Worm (Caenorhabditis elegans) whole organism, L1 larva: ENCODE measurements around the gene T12C9.7.

Source experiments
- C04F5.9 ChIP-seq: sonication (generic microtip); optimal IDR thresholded peaks from 2 replicates; lab custom pipeline; 2016; ENCODE audit warnings: missing genetic modification characterization, missing compliant biosample characterization
- C16A3.4 ChIP-seq: fragments of 150-350 bp; optimal IDR thresholded peaks from 2 replicates; lab custom pipeline; 2014; ENCODE audit warnings: missing biosample characterization, missing genetic modification characterization
- C34B4.2 ChIP-seq: sonication (generic microtip); optimal IDR thresholded peaks from 2 replicates; lab custom pipeline; 2017; ENCODE audit warnings: mild to moderate bottlenecking, missing genetic modification characterization, missing compliant biosample characterization
- aha-1 ChIP-seq: fragments of 150-350 bp; optimal IDR thresholded peaks from 2 replicates; lab custom pipeline; 2014; ENCODE audit warnings: missing biosample characterization, missing genetic modification characterization
- aly-2 ChIP-seq: fragments of 150-350 bp; optimal IDR thresholded peaks from 2 replicates; lab custom pipeline; 2014; ENCODE audit warnings: missing biosample characterization, missing genetic modification characterization
- ama-1 ChIP-seq: fragments of 150-350 bp; optimal IDR thresholded peaks from 2 replicates; lab custom pipeline; 2014
- ceh-63 ChIP-seq: fragments of 200-800 bp; sonication (Bioruptor generic); optimal IDR thresholded peaks from 2 replicates; lab custom pipeline; 2018; ENCODE audit warnings: mild to moderate bottlenecking, missing genetic modification characterization, missing compliant biosample characterization
- ceh-82 ChIP-seq, 3 experiments: fragments of 150-350 bp in 1 of 3; sonication (generic microtip) in 2 of 3; optimal IDR thresholded peaks; 2 replicates each; lab custom pipeline; 2014 to 2017; ENCODE audit warnings: missing biosample characterization in 3 of 3, missing genetic modification characterization in 3 of 3
- ceh-90 ChIP-seq: sonication (generic microtip); optimal IDR thresholded peaks from 2 replicates; lab custom pipeline; 2016; ENCODE audit warnings: missing genetic modification characterization, missing compliant biosample characterization
- ces-1 ChIP-seq: fragments of 150-350 bp; optimal IDR thresholded peaks from 2 replicates; lab custom pipeline; 2014; ENCODE audit warnings: missing biosample characterization, missing genetic modification reagents, missing genetic modification characterization
- dpl-1 ChIP-seq, 3 experiments: fragments of 150-350 bp in 2 of 3; sonication (generic microtip) in 1 of 3; optimal IDR thresholded peaks; 2 replicates each; lab custom pipeline; 2014 to 2017; ENCODE audit warnings: missing biosample characterization in 3 of 3, missing genetic modification characterization in 3 of 3, missing genetic modification reagents in 3 of 3
- egl-13 ChIP-seq: sonication (generic microtip); optimal IDR thresholded peaks from 2 replicates; lab custom pipeline; 2016; ENCODE audit warnings: missing genotype, missing genetic modification reagents, missing genetic modification characterization, missing compliant biosample characterization
- elt-2 ChIP-seq: sonication (generic microtip); optimal IDR thresholded peaks from 2 replicates; lab custom pipeline; 2016; ENCODE audit warnings: missing genetic modification characterization, mild to moderate bottlenecking, inconsistent platforms, missing compliant biosample characterization, missing genetic modification reagents
- fkh-10 ChIP-seq: sonication (generic microtip); optimal IDR thresholded peaks from 2 replicates; lab custom pipeline; 2017; ENCODE audit warnings: missing biosample characterization, missing genetic modification reagents, missing genetic modification characterization
- fkh-4 ChIP-seq: sonication (generic microtip); optimal IDR thresholded peaks from 2 replicates; lab custom pipeline; 2016; ENCODE audit warnings: missing compliant biosample characterization, missing genetic modification characterization, borderline replicate concordance
- fos-1 ChIP-seq: fragments of 150-350 bp; optimal IDR thresholded peaks from 2 replicates; lab custom pipeline; 2014; ENCODE audit warnings: missing biosample characterization, missing genetic modification characterization
- hlh-17 ChIP-seq: fragments of 200-800 bp; sonication (Bioruptor generic); optimal IDR thresholded peaks from 2 replicates; lab custom pipeline; 2018; ENCODE audit warnings: missing genetic modification characterization, mild to moderate bottlenecking, missing compliant biosample characterization, moderate library complexity, borderline replicate concordance
- hlh-4 ChIP-seq: sonication (generic microtip); optimal IDR thresholded peaks from 2 replicates; lab custom pipeline; 2016; ENCODE audit warnings: mild to moderate bottlenecking, missing genetic modification characterization, missing compliant biosample characterization
- hpl-2 ChIP-seq: fragments of 150-350 bp; optimal IDR thresholded peaks from 2 replicates; lab custom pipeline; 2014; ENCODE audit warnings: missing biosample characterization, missing genetic modification reagents, missing genetic modification characterization
- irx-1 ChIP-seq: sonication (generic microtip); optimal IDR thresholded peaks from 2 replicates; lab custom pipeline; 2016; ENCODE audit warnings: missing genetic modification characterization, missing compliant biosample characterization
- jun-1 ChIP-seq: fragments of 150-350 bp; optimal IDR thresholded peaks from 2 replicates; lab custom pipeline; 2014; ENCODE audit warnings: missing biosample characterization, missing genetic modification reagents, missing genetic modification characterization
- lin-14 ChIP-seq: fragments of 200-800 bp; sonication (Bioruptor generic); optimal IDR thresholded peaks from 2 replicates; lab custom pipeline; 2018; ENCODE audit warnings: mild to moderate bottlenecking, missing genetic modification characterization, moderate library complexity, missing compliant biosample characterization
- lin-15B ChIP-seq: fragments of 150-350 bp; sonication (generic microtip); optimal IDR thresholded peaks from 3 replicates; lab custom pipeline; 2014; ENCODE audit warnings: missing biosample characterization, missing genetic modification characterization
- lin-35 ChIP-seq, 2 experiments: fragments of 150-350 bp; optimal IDR thresholded peaks; 2 replicates each; lab custom pipeline; 2014; ENCODE audit warnings: missing biosample characterization in 2 of 2, missing genetic modification characterization in 2 of 2, missing genetic modification reagents in 2 of 2
- lin-39 ChIP-seq: fragments of 150-350 bp; optimal IDR thresholded peaks from 2 replicates; lab custom pipeline; 2014; ENCODE audit warnings: missing biosample characterization, missing genetic modification reagents, missing genetic modification characterization
- lsy-2 ChIP-seq, 2 experiments: fragments of 150-350 bp; optimal IDR thresholded peaks; 2 replicates each; lab custom pipeline; 2014; ENCODE audit warnings: missing biosample characterization in 2 of 2, missing genetic modification characterization in 2 of 2
- mab-9 ChIP-seq: fragments of 200-800 bp; sonication (Bioruptor generic); IDR thresholded peaks from 2 replicates; pipeline ENCODE4 v1.3.6; 2022; ENCODE audit warnings: missing genetic modification reagents, missing genetic modification characterization, missing compliant biosample characterization
- mdl-1 ChIP-seq, 2 experiments: fragments of 150-350 bp; optimal IDR thresholded peaks; 2 replicates each; lab custom pipeline; 2014 to 2017; ENCODE audit warnings: missing biosample characterization in 2 of 2, missing genetic modification characterization in 2 of 2, inconsistent platforms in 1 of 2
- mef-2 ChIP-seq: fragments of 150-350 bp; optimal IDR thresholded peaks from 2 replicates; lab custom pipeline; 2014; ENCODE audit warnings: missing biosample characterization, missing genetic modification characterization
- mep-1 ChIP-seq: fragments of 150-350 bp; optimal IDR thresholded peaks from 2 replicates; lab custom pipeline; 2014; ENCODE audit warnings: missing biosample characterization, missing genetic modification characterization
- nhr-11 ChIP-seq: fragments of 150-350 bp; optimal IDR thresholded peaks from 2 replicates; lab custom pipeline; 2014; ENCODE audit warnings: missing biosample characterization, missing genetic modification characterization
- nhr-12 ChIP-seq: sonication (generic microtip); optimal IDR thresholded peaks from 2 replicates; lab custom pipeline; 2017; ENCODE audit warnings: missing biosample characterization, missing genetic modification characterization
- nhr-19 ChIP-seq: fragments of 200-800 bp; sonication (Bioruptor generic); conservative IDR thresholded peaks from 2 replicates; pipeline ENCODE4 v1.3.6; 2022; ENCODE audit warnings: missing genetic modification characterization, missing compliant biosample characterization
- nhr-20 ChIP-seq: sonication (generic microtip); optimal IDR thresholded peaks from 2 replicates; lab custom pipeline; 2016; ENCODE audit warnings: mild to moderate bottlenecking, missing genetic modification characterization, missing compliant biosample characterization
- nhr-237 ChIP-seq: fragments of 150-350 bp; optimal IDR thresholded peaks from 2 replicates; lab custom pipeline; 2014; ENCODE audit warnings: missing biosample characterization, missing genetic modification characterization
- nhr-28 ChIP-seq: fragments of 150-350 bp; optimal IDR thresholded peaks from 2 replicates; lab custom pipeline; 2014; ENCODE audit warnings: missing biosample characterization, missing genetic modification characterization
- nhr-47 ChIP-seq: sonication (generic microtip); optimal IDR thresholded peaks from 2 replicates; lab custom pipeline; 2016; ENCODE audit warnings: mild to moderate bottlenecking, missing genetic modification characterization, moderate library complexity, missing compliant biosample characterization
- nhr-76 ChIP-seq: sonication (generic microtip); optimal IDR thresholded peaks from 2 replicates; lab custom pipeline; 2017; ENCODE audit warnings: missing biosample characterization, missing genetic modification characterization
- nhr-84 ChIP-seq: sonication (generic microtip); optimal IDR thresholded peaks from 2 replicates; lab custom pipeline; 2017; ENCODE audit warnings: missing biosample characterization, missing genetic modification characterization
- nhr-90 ChIP-seq: sonication (generic microtip); optimal IDR thresholded peaks from 2 replicates; lab custom pipeline; 2016; ENCODE audit warnings: mild to moderate bottlenecking, missing genetic modification characterization, missing compliant biosample characterization; ENCODE audit not compliant: poor library complexity
- pag-3 ChIP-seq: sonication (generic microtip); optimal IDR thresholded peaks from 2 replicates; lab custom pipeline; 2017; ENCODE audit warnings: missing genetic modification characterization, mild to moderate bottlenecking, missing compliant biosample characterization, antibody characterized with exemption, borderline replicate concordance; ENCODE audit not compliant: insufficient read depth
- pax-3 ChIP-seq: fragments of 200-800 bp; sonication (Bioruptor generic); optimal IDR thresholded peaks from 2 replicates; lab custom pipeline; 2018; ENCODE audit warnings: mild to moderate bottlenecking, missing genetic modification characterization, moderate library complexity, missing compliant biosample characterization
- rnt-1 ChIP-seq: sonication (generic microtip); optimal IDR thresholded peaks from 2 replicates; lab custom pipeline; 2016; ENCODE audit warnings: mild to moderate bottlenecking, missing genetic modification characterization, moderate library complexity, missing compliant biosample characterization
- skn-1 ChIP-seq: fragments of 150-350 bp; optimal IDR thresholded peaks from 2 replicates; lab custom pipeline; 2014; ENCODE audit warnings: missing biosample characterization, missing genetic modification characterization
- snpc-4 ChIP-seq: fragments of 150-350 bp; optimal IDR thresholded peaks from 2 replicates; lab custom pipeline; 2014; ENCODE audit warnings: missing biosample characterization, missing genetic modification characterization
- snu-23 ChIP-seq: sonication (generic microtip); optimal IDR thresholded peaks from 2 replicates; lab custom pipeline; 2016; ENCODE audit warnings: missing genetic modification characterization, missing compliant biosample characterization
- sptf-1 ChIP-seq: fragments of 150-350 bp; optimal IDR thresholded peaks from 2 replicates; lab custom pipeline; 2014; ENCODE audit warnings: missing biosample characterization, missing genetic modification characterization
- swsn-7 ChIP-seq: sonication (generic microtip); optimal IDR thresholded peaks from 2 replicates; lab custom pipeline; 2016; ENCODE audit warnings: missing genetic modification characterization, missing compliant biosample characterization
- tbx-2 ChIP-seq: sonication (generic microtip); optimal IDR thresholded peaks from 2 replicates; lab custom pipeline; 2016; ENCODE audit warnings: missing genetic modification characterization, missing compliant biosample characterization
- unc-130 ChIP-seq: fragments of 150-350 bp; optimal IDR thresholded peaks from 2 replicates; lab custom pipeline; 2017; ENCODE audit warnings: missing biosample characterization, missing genetic modification characterization, inconsistent platforms
- unc-62 ChIP-seq: fragments of 150-350 bp; optimal IDR thresholded peaks from 2 replicates; lab custom pipeline; 2014; ENCODE audit warnings: missing biosample characterization, missing genetic modification reagents, missing genetic modification characterization
- unc-86 ChIP-seq: sonication (generic microtip); optimal IDR thresholded peaks from 2 replicates; lab custom pipeline; 2016; ENCODE audit warnings: missing genetic modification characterization, missing compliant biosample characterization
- xbp-1 ChIP-seq: sonication (generic microtip); optimal IDR thresholded peaks from 2 replicates; lab custom pipeline; 2016; ENCODE audit warnings: missing genetic modification characterization, missing compliant biosample characterization
- ztf-11 ChIP-seq, 2 experiments: sonication (generic microtip); optimal IDR thresholded peaks; 2 replicates each; lab custom pipeline; 2016 to 2017; ENCODE audit warnings: missing genetic modification characterization in 2 of 2, missing biosample characterization in 1 of 2, missing compliant biosample characterization in 1 of 2
- ztf-4 ChIP-seq: fragments of 150-350 bp; optimal IDR thresholded peaks from 2 replicates; lab custom pipeline; 2014; ENCODE audit warnings: missing biosample characterization, missing genetic modification characterization

T12C9.7 gene

DNA sequence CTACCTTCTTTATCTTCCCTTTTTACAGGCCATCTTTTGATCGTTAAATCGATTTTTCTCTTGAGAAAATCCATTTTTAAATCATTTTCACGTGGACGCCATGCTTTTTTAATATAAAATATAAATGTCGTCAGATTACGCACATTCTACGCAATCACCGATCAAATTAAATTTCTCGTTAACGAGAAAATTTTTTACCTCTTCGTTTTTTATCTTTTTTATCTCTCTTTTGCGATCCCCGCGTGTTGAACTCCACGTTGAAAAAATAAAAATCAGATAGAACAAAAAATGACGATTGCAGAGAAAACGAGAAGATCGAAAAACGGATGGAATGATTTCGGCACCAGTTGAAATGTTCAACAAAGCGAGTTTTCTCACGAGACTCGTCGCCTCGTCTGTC, 40.8 kb downstream of the T12C9.7 start, which contains the start of gene bpnt-1:
Gene bpnt-1 (plus strand): TSS at position 301 of the 400 bp plus-strand sequence.
- no peak for TF ChIP-seq xbp-1 (tag; lab: Kevin White, UChicago)
- TF ChIP-seq fkh-4 (tag; lab: Kevin White, UChicago), result no peak
- no peak for TF ChIP-seq nhr-237 (tag; lab: Kevin White, UChicago)
- no peak for TF ChIP-seq jun-1 (tag; lab: Kevin White, UChicago)
- no peak for TF ChIP-seq skn-1 (tag; lab: Kevin White, UChicago)
- TF ChIP-seq ceh-90 (tag; lab: Kevin White, UChicago), result no peak
- no peak for TF ChIP-seq rnt-1
- TF ChIP-seq nhr-19 (GFP tag; lab: Robert Waterston, UW), result no peak
- TF ChIP-seq fkh-10 (GFP tag; lab: Kevin White, UChicago), result no peak
- TF ChIP-seq nhr-76 (tag; lab: Kevin White, UChicago), result no peak
- no peak for TF ChIP-seq mab-9 (GFP tag; lab: Robert Waterston, UW)
- TF ChIP-seq mep-1, result peak; percentile 31
- no peak for TF ChIP-seq snpc-4 (tag; lab: Kevin White, UChicago)
- TF ChIP-seq ces-1 (GFP tag; lab: Kevin White, UChicago), result no peak
- no peak for TF ChIP-seq sptf-1 (tag; lab: Kevin White, UChicago)
- TF ChIP-seq unc-86 (tag; lab: Kevin White, UChicago), result no peak
- peak; percentile 33 for TF ChIP-seq snu-23 (GFP tag; lab: Kevin White, UChicago)
- no peak for TF ChIP-seq mef-2 (tag; lab: Kevin White, UChicago)
- TF ChIP-seq nhr-12 (tag; lab: Kevin White, UChicago), result no peak
- peak in 1 of 2 experiments; percentile 41 for TF ChIP-seq lsy-2 (tag; optimal IDR thresholded peaks at IDR 0.05; lab: Kevin White, UChicago)
- no peak for TF ChIP-seq hlh-4
- TF ChIP-seq aly-2 (tag; lab: Kevin White, UChicago), result no peak
- no peak for TF ChIP-seq irx-1 (tag; lab: Kevin White, UChicago)
- TF ChIP-seq pax-3 (tag; lab: Kevin White, UChicago), result no peak
- TF ChIP-seq egl-13 (tag; lab: Kevin White, UChicago), result no peak
- TF ChIP-seq C04F5.9 (tag; lab: Kevin White, UChicago), result no peak
- TF ChIP-seq mdl-1 (tag; optimal IDR thresholded peaks at IDR 0.05; lab: Kevin White, UChicago), result no peak
- no peak for TF ChIP-seq lin-39 (tag; lab: Kevin White, UChicago)
- TF ChIP-seq nhr-28 (tag; lab: Kevin White, UChicago), result no peak
- no peak for TF ChIP-seq ceh-82 (tag; optimal IDR thresholded peaks at IDR 0.05; lab: Kevin White, UChicago)
- TF ChIP-seq nhr-84 (tag; lab: Kevin White, UChicago), result no peak
- TF ChIP-seq lin-15B (tag; lab: Kevin White, UChicago), result no peak
- no peak for TF ChIP-seq ztf-11 (tag; optimal IDR thresholded peaks at IDR 0.05; lab: Kevin White, UChicago)
- TF ChIP-seq tbx-2 (tag; lab: Kevin White, UChicago), result no peak
- TF ChIP-seq swsn-7 (tag; lab: Kevin White, UChicago), result no peak
- peak; percentile 49 for TF ChIP-seq nhr-20 (tag; lab: Kevin White, UChicago)
- TF ChIP-seq ama-1 (lab: Kevin White, UChicago), result no peak
- no peak for TF ChIP-seq C34B4.2 (tag; lab: Kevin White, UChicago)
- peak; percentile 18 for TF ChIP-seq nhr-47
- no peak for TF ChIP-seq nhr-11 (tag; lab: Kevin White, UChicago)
- no peak for TF ChIP-seq fos-1 (tag; lab: Kevin White, UChicago)
- TF ChIP-seq pag-3 (tag; lab: Kevin White, UChicago), result no peak
- no peak for TF ChIP-seq unc-62
- no peak for TF ChIP-seq aha-1 (tag; lab: Kevin White, UChicago)
- TF ChIP-seq ceh-63 (GFP tag; lab: Kevin White, UChicago), result no peak
- TF ChIP-seq hpl-2 (GFP tag; lab: Kevin White, UChicago), result no peak
- peak; percentile 37 for TF ChIP-seq nhr-90 (tag; lab: Kevin White, UChicago)
- TF ChIP-seq lin-35 (GFP tag; optimal IDR thresholded peaks at IDR 0.05; lab: Kevin White, UChicago), result no peak
- TF ChIP-seq dpl-1 (GFP tag; optimal IDR thresholded peaks at IDR 0.05; lab: Kevin White, UChicago), result peak in 1 of 3 experiments; percentile 6
- no peak for TF ChIP-seq hlh-17 (GFP tag; lab: Kevin White, UChicago)
- no peak for TF ChIP-seq lin-14
- no peak for TF ChIP-seq unc-130 (tag; lab: Kevin White, UChicago)
- TF ChIP-seq elt-2, result no peak
- TF ChIP-seq C16A3.4 (tag; lab: Kevin White, UChicago), result no peak
- no peak for TF ChIP-seq ztf-4
